Worm (Caenorhabditis elegans) whole organism, midembryonic: ENCODE results near the gene W09D10.4.
A peak's percentile ranks its signal among the peaks of the same experiment; 100 is the strongest.
"Not testable (repeated sequence)": the region's sequence is repeated elsewhere in the genome, so short reads cannot be mapped to it uniquely, and the experiment has no call there.

Source experiments
- T22C8.4 ChIP-seq: fragments of 200-800 bp; sonication (Bioruptor generic); IDR thresholded peaks from 2 replicates; pipeline ENCODE4 v1.3.6; 2022; ENCODE audit warnings: missing genetic modification characterization, missing compliant biosample characterization
- cog-1 ChIP-seq: sonication (generic microtip); optimal IDR thresholded peaks from 2 replicates; lab custom pipeline; 2016; ENCODE audit warnings: missing genetic modification characterization, missing compliant biosample characterization
- flt-1 ChIP-seq: fragments of 200-800 bp; sonication (Bioruptor generic); IDR thresholded peaks from 2 replicates; pipeline ENCODE4 v1.3.6; 2022; ENCODE audit warnings: missing genetic modification characterization, missing compliant biosample characterization
- klf-2 ChIP-seq: fragments of 200-800 bp; sonication (Bioruptor generic); conservative IDR thresholded peaks from 2 replicates; pipeline ENCODE4 v1.3.6; 2022; ENCODE audit warnings: missing genetic modification reagents, missing genetic modification characterization, missing compliant biosample characterization
- med-1 ChIP-seq: sonication (generic microtip); optimal IDR thresholded peaks from 2 replicates; lab custom pipeline; 2017; ENCODE audit warnings: missing genetic modification characterization, mild to moderate bottlenecking, missing compliant biosample characterization, antibody characterized with exemption, missing genetic modification reagents; ENCODE audit not compliant: insufficient read depth
- ref-1 ChIP-seq: fragments of 200-800 bp; sonication (Bioruptor generic); conservative IDR thresholded peaks from 2 replicates; pipeline ENCODE4 v1.3.6; 2022; ENCODE audit warnings: missing genetic modification reagents, missing genetic modification characterization, missing compliant biosample characterization
- tab-1 ChIP-seq: fragments of 200-800 bp; sonication (Bioruptor generic); IDR thresholded peaks from 2 replicates; pipeline ENCODE4 v1.3.6; 2022; ENCODE audit warnings: missing genetic modification characterization, missing compliant biosample characterization
- ztf-23 ChIP-seq: fragments of 200-800 bp; sonication (Bioruptor generic); IDR thresholded peaks from 2 replicates; pipeline ENCODE4 v1.3.6; 2022; ENCODE audit warnings: missing genetic modification reagents, missing genetic modification characterization, missing compliant biosample characterization
- ztf-29 ChIP-seq: fragments of 200-800 bp; sonication (Bioruptor generic); IDR thresholded peaks from 2 replicates; pipeline ENCODE4 v1.3.6; 2022; ENCODE audit warnings: missing genetic modification reagents, missing genetic modification characterization, missing compliant biosample characterization

The W09D10.4 gene

ce11 chrIII:10716091-10716490 lies at the start of gene W09D10.4:
Gene W09D10.4, minus strand, starts transcription at chrIII:10716191.
- TF ChIP-seq ref-1 (GFP tag; lab: Robert Waterston, UW) (no peak), klf-2 (no peak), med-1 (GFP tag; lab: Kevin White, UChicago) (no peak)

- TF ChIP-seq cog-1 (tag; lab: Kevin White, UChicago) (no peak), ztf-29 (no peak), ref-1 (GFP tag; lab: Robert Waterston, UW) (no peak), med-1 (GFP tag; lab: Kevin White, UChicago) (no peak), T22C8.4 (no peak)
Measured at ce11 chrIII:10763032-10763431, 47.0 kb upstream of the W09D10.4 start, which contains the start of gene dpy-28. Gene dpy-28, plus strand, starts transcription at chrIII:10763131.

- peak; percentile 83 for TF ChIP-seq med-1 (GFP tag; lab: Kevin White, UChicago)
- peak; percentile 100 for TF ChIP-seq T22C8.4
- TF ChIP-seq flt-1, result peak; percentile 98
- peak; percentile 80 for TF ChIP-seq ref-1 (GFP tag; lab: Robert Waterston, UW)
- peak; percentile 92 for TF ChIP-seq ztf-29
- peak; percentile 93 for TF ChIP-seq klf-2
- peak; percentile 100 for TF ChIP-seq cog-1 (tag; lab: Kevin White, UChicago)
- TF ChIP-seq ztf-23, result peak; percentile 100
- TF ChIP-seq tab-1 (GFP tag; lab: Robert Waterston, UW), result peak; percentile 93
Measured at ce11 chrIII:10759050-10760023, 43.3 kb upstream of the W09D10.4 start, which contains the start of gene tasp-1. Gene tasp-1, plus strand, starts transcription at chrIII:10759307.

ce11 chrIII:10758422-10758821 lies 42.4 kb upstream of the W09D10.4 start, which contains the start of gene K01G5.10:
Gene K01G5.10, minus strand, starts transcription at chrIII:10758522.
- no peak for TF ChIP-seq T22C8.4
- TF ChIP-seq ztf-29, result no peak

ce11 chrIII:10757540-10757939 lies 41.5 kb upstream of the W09D10.4 start, which contains the start of gene rnf-113:
Gene rnf-113, minus strand, starts transcription at chrIII:10757640.
- no peak for TF ChIP-seq flt-1
- no peak for TF ChIP-seq tab-1 (GFP tag; lab: Robert Waterston, UW)
- TF ChIP-seq klf-2, result no peak
- TF ChIP-seq cog-1 (tag; lab: Kevin White, UChicago), result no peak
- no peak for TF ChIP-seq med-1 (GFP tag; lab: Kevin White, UChicago)
- TF ChIP-seq ztf-23, result no peak
- no peak for TF ChIP-seq ztf-29
- no peak for TF ChIP-seq T22C8.4
- TF ChIP-seq ref-1 (GFP tag; lab: Robert Waterston, UW), result no peak

ce11 chrIII:10755480-10756066 lies 39.6 kb upstream of the W09D10.4 start, which contains the start of gene hpl-2:
Gene hpl-2, minus strand, starts transcription at chrIII:10755530.
- TF ChIP-seq klf-2, result no peak
- no peak for TF ChIP-seq ref-1 (GFP tag; lab: Robert Waterston, UW)
- no peak for TF ChIP-seq flt-1
- no peak for TF ChIP-seq ztf-29
- TF ChIP-seq cog-1 (tag; lab: Kevin White, UChicago), result no peak
- no peak for TF ChIP-seq tab-1 (GFP tag; lab: Robert Waterston, UW)
- TF ChIP-seq T22C8.4, result no peak
- no peak for TF ChIP-seq ztf-23
- TF ChIP-seq med-1 (GFP tag; lab: Kevin White, UChicago), result no peak

- no peak for TF ChIP-seq ref-1 (GFP tag; lab: Robert Waterston, UW)
- TF ChIP-seq ztf-29, result no peak
- no peak for TF ChIP-seq klf-2
- TF ChIP-seq tab-1 (GFP tag; lab: Robert Waterston, UW), result no peak
- TF ChIP-seq med-1 (GFP tag; lab: Kevin White, UChicago), result no peak
- TF ChIP-seq cog-1 (tag; lab: Kevin White, UChicago), result no peak
- no peak for TF ChIP-seq T22C8.4
- no peak for TF ChIP-seq flt-1
- no peak for TF ChIP-seq ztf-23
Measured at ce11 chrIII:10754379-10754778, 38.4 kb upstream of the W09D10.4 start.

ce11 chrIII:10750043-10750442 lies 34.1 kb upstream of the W09D10.4 start, which contains the start of gene enu-3.6:
Gene enu-3.6, plus strand, starts transcription at chrIII:10750434.
- not testable (repeated sequence) for TF ChIP-seq cog-1 (tag; lab: Kevin White, UChicago); ztf-23; ref-1 (GFP tag; lab: Robert Waterston, UW)

- TF ChIP-seq klf-2 (no peak), ref-1 (GFP tag; lab: Robert Waterston, UW) (no peak), med-1 (GFP tag; lab: Kevin White, UChicago) (no peak), ztf-23 (peak; percentile 100), ztf-29 (no peak), T22C8.4 (peak; percentile 72), cog-1 (tag; lab: Kevin White, UChicago) (peak; percentile 50)
Measured at ce11 chrIII:10747620-10748479, 31.9 kb upstream of the W09D10.4 start, which contains the start of the genes ran-1 and dkc-1. Gene ran-1, minus strand, starts transcription at chrIII:10747728. Gene dkc-1, plus strand, starts transcription at chrIII:10748429.
